Worm (Caenorhabditis elegans) whole organism, young adult: ENCODE results near the gene nlp-28.

Experiments used
- F49E8.2 ChIP-seq: sonication (generic microtip); optimal IDR thresholded peaks from 3 replicates; lab custom pipeline; 2017; ENCODE audit warnings: missing genetic modification characterization, mild to moderate bottlenecking, missing compliant biosample characterization, antibody characterized with exemption, moderate library complexity; ENCODE audit not compliant: insufficient read depth
- F52B5.7 ChIP-seq: sonication (generic microtip); optimal IDR thresholded peaks from 2 replicates; lab custom pipeline; 2016; ENCODE audit warnings: mild to moderate bottlenecking, missing genetic modification characterization, missing compliant biosample characterization
- F57C9.4 ChIP-seq: sonication (generic microtip); optimal IDR thresholded peaks from 2 replicates; lab custom pipeline; 2017; ENCODE audit warnings: mild to moderate bottlenecking, missing genetic modification characterization, missing compliant biosample characterization
- T26A5.8 ChIP-seq: sonication (generic microtip); optimal IDR thresholded peaks from 2 replicates; lab custom pipeline; 2016; ENCODE audit warnings: missing genetic modification characterization, missing compliant biosample characterization
- aptf-2 ChIP-seq: fragments of 200-800 bp; sonication (Bioruptor generic); conservative IDR thresholded peaks from 2 replicates; pipeline ENCODE4 v1.3.6; 2022; ENCODE audit warnings: missing genetic modification reagents, missing genetic modification characterization, missing compliant biosample characterization
- attf-6 ChIP-seq: fragments of 200-800 bp; sonication (Bioruptor generic); IDR thresholded peaks from 2 replicates; pipeline ENCODE4 v1.3.6; 2022; ENCODE audit warnings: missing genetic modification reagents, missing genetic modification characterization, missing compliant biosample characterization
- bed-2 ChIP-seq: fragments of 200-800 bp; sonication (Bioruptor generic); IDR thresholded peaks from 2 replicates; pipeline ENCODE4 v1.3.6; 2022; ENCODE audit warnings: missing genetic modification reagents, missing genetic modification characterization, missing compliant biosample characterization
- ets-4 ChIP-seq: fragments of 200-800 bp; sonication (Bioruptor generic); optimal IDR thresholded peaks from 2 replicates; lab custom pipeline; 2018; ENCODE audit warnings: mild to moderate bottlenecking, missing genetic modification characterization, missing compliant biosample characterization
- fkh-3 ChIP-seq: sonication (generic microtip); optimal IDR thresholded peaks from 2 replicates; lab custom pipeline; 2016; ENCODE audit warnings: mild to moderate bottlenecking, missing genetic modification characterization, missing compliant biosample characterization
- hrde-1 ChIP-seq: sonication (generic microtip); optimal IDR thresholded peaks from 2 replicates; lab custom pipeline; 2016; ENCODE audit warnings: missing genetic modification characterization, mild to moderate bottlenecking, missing compliant biosample characterization, moderate library complexity, missing genotype, missing genetic modification reagents, borderline replicate concordance
- lin-54 ChIP-seq: fragments of 200-800 bp; sonication (Bioruptor generic); optimal IDR thresholded peaks from 2 replicates; lab custom pipeline; 2018; ENCODE audit warnings: mild to moderate bottlenecking, missing genetic modification characterization, missing compliant biosample characterization
- lsy-27 ChIP-seq: sonication (generic microtip); optimal IDR thresholded peaks from 2 replicates; lab custom pipeline; 2017; ENCODE audit warnings: missing genetic modification characterization, mild to moderate bottlenecking, missing compliant biosample characterization, antibody characterized with exemption, missing genotype, borderline replicate concordance; ENCODE audit not compliant: insufficient read depth
- nfya-2 ChIP-seq: fragments of 200-800 bp; sonication (Bioruptor generic); IDR thresholded peaks from 2 replicates; pipeline ENCODE4 v1.3.6; 2022; ENCODE audit warnings: missing genetic modification reagents, missing genetic modification characterization, missing compliant biosample characterization
- rec-8 ChIP-seq, 2 experiments: sonication (generic microtip); optimal IDR thresholded peaks; 2 replicates each; lab custom pipeline; 2016; ENCODE audit warnings: mild to moderate bottlenecking in 2 of 2, missing genetic modification characterization in 2 of 2, missing genetic modification reagents in 2 of 2, missing genotype in 2 of 2, missing biosample characterization in 1 of 2, missing compliant biosample characterization in 1 of 2, moderate library complexity in 1 of 2

DNA sequence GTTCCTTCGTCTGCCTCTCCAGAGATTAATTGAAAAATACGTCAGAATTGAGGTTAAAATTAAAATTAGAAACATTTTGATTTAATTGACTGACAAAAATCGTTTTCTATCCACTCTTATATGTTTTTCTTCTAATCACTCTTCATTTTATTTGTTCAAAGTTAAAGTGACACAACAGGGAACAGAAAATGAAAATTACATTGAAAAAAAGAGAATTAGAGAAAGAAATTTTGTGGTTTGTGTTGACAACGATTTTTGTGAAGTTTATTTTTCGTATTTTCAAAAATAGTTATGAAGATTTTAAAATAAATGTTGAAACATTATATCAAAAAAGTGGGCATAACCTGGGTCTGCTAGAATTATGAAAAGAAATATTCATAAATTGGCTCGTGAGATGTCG, 30.1 kb upstream of the nlp-28 start, which contains the start of gene cyp-34A5:
- no peak for TF ChIP-seq aptf-2 (GFP tag; lab: Robert Waterston, UW)
- no peak for TF ChIP-seq T26A5.8 (tag; lab: Kevin White, UChicago)
- no peak for TF ChIP-seq hrde-1 (tag; lab: Kevin White, UChicago)
- no peak for TF ChIP-seq lin-54 (GFP tag; lab: Kevin White, UChicago)
- TF ChIP-seq bed-2 (GFP tag; lab: Robert Waterston, UW), result no peak
- TF ChIP-seq lsy-27, result no peak
- TF ChIP-seq attf-6 (GFP tag; lab: Robert Waterston, UW), result no peak
- TF ChIP-seq nfya-2 (GFP tag; lab: Robert Waterston, UW), result no peak
- TF ChIP-seq ets-4 (GFP tag; lab: Kevin White, UChicago), result no peak
- no peak for TF ChIP-seq rec-8 (tag; optimal IDR thresholded peaks at IDR 0.05; lab: Kevin White, UChicago)
- TF ChIP-seq F52B5.7 (tag; lab: Kevin White, UChicago), result no peak
- no peak for TF ChIP-seq F49E8.2 (tag; lab: Kevin White, UChicago)
- TF ChIP-seq fkh-3 (tag; lab: Kevin White, UChicago), result no peak
- TF ChIP-seq F57C9.4 (tag; lab: Kevin White, UChicago), result no peak
